Worm (Caenorhabditis elegans) whole organism, midembryonic: Measurements from ENCODE around the gene spr-2.

Experiments
- T22C8.4 ChIP-seq: fragments of 200-800 bp; sonication (Bioruptor generic); IDR thresholded peaks from 2 replicates; pipeline ENCODE4 v1.3.6; 2022; ENCODE audit warnings: missing genetic modification characterization, missing compliant biosample characterization
- cog-1 ChIP-seq: sonication (generic microtip); optimal IDR thresholded peaks from 2 replicates; lab custom pipeline; 2016; ENCODE audit warnings: missing genetic modification characterization, missing compliant biosample characterization
- flt-1 ChIP-seq: fragments of 200-800 bp; sonication (Bioruptor generic); IDR thresholded peaks from 2 replicates; pipeline ENCODE4 v1.3.6; 2022; ENCODE audit warnings: missing genetic modification characterization, missing compliant biosample characterization
- klf-2 ChIP-seq: fragments of 200-800 bp; sonication (Bioruptor generic); conservative IDR thresholded peaks from 2 replicates; pipeline ENCODE4 v1.3.6; 2022; ENCODE audit warnings: missing genetic modification reagents, missing genetic modification characterization, missing compliant biosample characterization
- med-1 ChIP-seq: sonication (generic microtip); optimal IDR thresholded peaks from 2 replicates; lab custom pipeline; 2017; ENCODE audit warnings: missing genetic modification characterization, mild to moderate bottlenecking, missing compliant biosample characterization, antibody characterized with exemption, missing genetic modification reagents; ENCODE audit not compliant: insufficient read depth
- tab-1 ChIP-seq: fragments of 200-800 bp; sonication (Bioruptor generic); IDR thresholded peaks from 2 replicates; pipeline ENCODE4 v1.3.6; 2022; ENCODE audit warnings: missing genetic modification characterization, missing compliant biosample characterization
- ztf-23 ChIP-seq: fragments of 200-800 bp; sonication (Bioruptor generic); IDR thresholded peaks from 2 replicates; pipeline ENCODE4 v1.3.6; 2022; ENCODE audit warnings: missing genetic modification reagents, missing genetic modification characterization, missing compliant biosample characterization

DNA sequence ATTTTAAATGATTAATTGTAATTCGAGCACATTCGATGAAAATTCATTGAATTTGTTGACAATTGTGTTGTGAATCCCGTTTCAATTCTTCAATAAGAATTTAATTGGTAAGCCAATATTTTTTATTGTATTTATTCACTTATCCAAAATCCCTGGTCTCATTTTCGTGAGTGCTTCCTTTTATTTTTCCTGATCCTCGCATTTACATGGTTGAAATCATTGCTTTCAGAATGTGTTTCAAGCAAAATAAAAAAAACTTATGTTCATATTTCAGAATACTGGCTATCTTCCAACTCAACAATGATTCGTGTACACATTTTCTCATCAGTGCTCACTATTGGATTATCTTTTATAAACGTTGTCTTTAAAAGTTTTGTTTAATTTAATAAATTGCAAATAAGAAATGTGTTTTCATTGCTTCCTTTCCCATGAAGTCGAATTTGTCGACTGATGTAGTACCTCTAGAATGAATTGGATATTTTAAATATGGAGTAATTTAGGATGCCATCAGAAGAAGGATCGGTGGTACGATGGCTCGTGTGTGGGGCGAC, 38.8 kb downstream of the spr-2 start, which contains the start of the genes D1046.18 and slc-25A26:
- no peak for TF ChIP-seq tab-1
- TF ChIP-seq ztf-23 (GFP tag; lab: Robert Waterston, UW) = no peak
- no peak for TF ChIP-seq flt-1 (GFP tag; lab: Robert Waterston, UW)
- TF ChIP-seq cog-1 = no peak
- no peak for TF ChIP-seq med-1 (GFP tag; lab: Kevin White, UChicago)
- no peak for TF ChIP-seq klf-2
- no peak for TF ChIP-seq T22C8.4 (GFP tag; lab: Robert Waterston, UW)
